Worm (Caenorhabditis elegans): ENCODE measurements around the gene T01H3.3.

ce11 chrII:7825107-7825506 lies 48.6 kb downstream of the T01H3.3 start, which contains the start of gene srw-62:
- TF ChIP-seq ztf-11 (tag; optimal IDR thresholded peaks at IDR 0.05) (no peak), nhr-23 (tag; optimal IDR thresholded peaks at IDR 0.05) (no peak), mdl-1 (tag; optimal IDR thresholded peaks at IDR 0.05) (no peak), nfya-1 (tag; optimal IDR thresholded peaks at IDR 0.05; ENCODE audit: insufficient read depth) (no peak), pha-4 (tag; optimal IDR thresholded peaks at IDR 0.05) (no peak), lin-15B (tag; optimal IDR thresholded peaks at IDR 0.05) (no peak), ceh-28 (tag; optimal IDR thresholded peaks at IDR 0.05) (no peak)

Data from whole organism, L3 larva.